Worm (Caenorhabditis elegans): ENCODE measurements around the gene degl-2.
A peak's percentile ranks its signal among the peaks of the same experiment; 100 is the strongest.

degl-2 gene

DNA sequence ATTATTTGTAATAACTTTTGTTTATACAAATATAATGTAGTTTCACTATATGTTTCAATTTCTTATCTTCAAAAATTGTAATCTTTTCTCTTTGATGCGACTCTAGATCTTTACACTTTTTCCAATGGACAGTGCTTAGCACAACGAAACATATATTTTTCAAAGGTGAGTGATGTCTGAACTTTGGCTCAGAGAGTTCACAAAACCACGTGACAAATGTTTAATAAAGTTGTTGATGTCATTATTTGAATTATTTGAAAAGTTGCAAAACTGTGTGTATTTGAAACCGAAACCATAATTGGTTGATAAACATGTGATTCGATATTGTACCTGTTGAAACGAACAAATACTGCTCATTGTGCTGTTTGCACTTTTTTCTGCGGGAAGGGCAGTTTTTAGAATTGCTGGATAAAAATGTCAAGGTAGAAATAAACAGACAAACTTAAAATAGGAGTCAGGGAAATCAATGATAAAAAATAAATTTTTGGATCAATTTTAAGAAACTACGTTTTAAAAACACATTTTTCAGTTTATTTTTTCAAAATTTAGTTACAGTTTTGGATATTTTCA is 24.9 kb downstream of the degl-2 start (continued):
- no peak for TF ChIP-seq ama-1 (optimal IDR thresholded peaks at IDR 0.05)

DNA sequence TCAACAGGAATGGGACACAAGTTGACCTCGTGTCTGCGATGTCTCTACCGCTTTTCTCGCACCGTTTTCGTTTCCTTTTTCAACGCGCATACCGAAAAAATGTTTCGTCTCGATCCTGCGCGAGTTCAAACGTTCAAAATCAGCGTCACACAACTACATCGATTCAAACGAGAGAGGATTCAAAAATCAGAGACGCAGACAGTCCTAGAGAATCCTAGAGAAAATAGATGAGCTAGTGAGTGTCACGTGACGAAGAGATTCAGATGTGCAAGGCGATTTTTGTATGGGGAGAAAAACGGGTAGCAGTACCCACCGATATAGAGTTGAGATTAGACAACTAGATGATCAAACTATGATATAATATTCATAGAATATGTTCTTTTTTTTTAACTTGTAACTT is 26.7 kb downstream of the degl-2 start:
- TF ChIP-seq nhr-84 (tag; optimal IDR thresholded peaks at IDR 0.05) (no peak), snu-23 (GFP tag; optimal IDR thresholded peaks at IDR 0.05) (peak; percentile 86), efl-1 (optimal IDR thresholded peaks at IDR 0.05) (peak; percentile 51 to 56), efl-1 (GFP tag; optimal IDR thresholded peaks at IDR 0.05 in 1 of 2) (peak; percentile 30 to 95), lin-35 (GFP tag; optimal IDR thresholded peaks at IDR 0.05) (peak; percentile 39 to 75), ceh-8 (GFP tag; optimal IDR thresholded peaks at IDR 0.05) (no peak), unc-98 (GFP tag; IDR thresholded peaks at IDR 0.05) (no peak), nhr-77 (tag; optimal IDR thresholded peaks at IDR 0.05) (peak; percentile 33), ztf-4 (tag; optimal IDR thresholded peaks at IDR 0.05) (peak; percentile 25), C16A3.4 (tag; optimal IDR thresholded peaks at IDR 0.05) (no peak), lin-39 (tag; optimal IDR thresholded peaks at IDR 0.05) (peak; percentile 30), ces-1 (GFP tag; optimal IDR thresholded peaks at IDR 0.05) (no peak), zip-4 (GFP tag; optimal IDR thresholded peaks at IDR 0.05) (no peak), lin-13 (GFP tag; optimal IDR thresholded peaks at IDR 0.05) (peak; percentile 1), nhr-28 (tag; optimal IDR thresholded peaks at IDR 0.05) (no peak), hlh-17 (GFP tag; optimal IDR thresholded peaks at IDR 0.05; ENCODE audit: borderline replicate concordance) (no peak), tbx-2 (tag; optimal IDR thresholded peaks at IDR 0.05) (peak; percentile 35), C34B4.2 (tag; optimal IDR thresholded peaks at IDR 0.05) (no peak), egl-27 (tag; optimal IDR thresholded peaks at IDR 0.05) (no peak), lin-14 (GFP tag; optimal IDR thresholded peaks at IDR 0.05) (peak; percentile 86), dpl-1 (GFP tag; optimal IDR thresholded peaks at IDR 0.05) (peak; percentile 25 to 42 (median 38)), tlp-1 (tag; optimal IDR thresholded peaks at IDR 0.05) (no peak), aly-2 (tag; optimal IDR thresholded peaks at IDR 0.05) (no peak), egl-13 (tag; optimal IDR thresholded peaks at IDR 0.05) (no peak), fos-1 (tag; optimal IDR thresholded peaks at IDR 0.05) (no peak), fkh-8 (tag; optimal IDR thresholded peaks at IDR 0.05) (no peak), swsn-7 (tag; optimal IDR thresholded peaks at IDR 0.05) (peak; percentile 59), efl-3 (GFP tag; optimal IDR thresholded peaks at IDR 0.05) (peak; percentile 12), lin-15B (tag; optimal IDR thresholded peaks at IDR 0.05) (no peak), F16B12.6 (tag; optimal IDR thresholded peaks at IDR 0.05) (no peak), nhr-20 (tag; optimal IDR thresholded peaks at IDR 0.05) (peak; percentile 96), fkh-4 (tag; optimal IDR thresholded peaks at IDR 0.05; ENCODE audit: borderline replicate concordance) (no peak), isw-1 (GFP tag; IDR thresholded peaks at IDR 0.05) (no peak), snpc-4 (tag; optimal IDR thresholded peaks at IDR 0.05) (no peak), Y116A8C.19 (tag; optimal IDR thresholded peaks at IDR 0.05; ENCODE audit: borderline replicate concordance) (no peak), elt-2 (tag; optimal IDR thresholded peaks at IDR 0.05) (no peak), nhr-19 (GFP tag; conservative IDR thresholded peaks at IDR 0.05) (peak; percentile 73), skn-1 (tag; optimal IDR thresholded peaks at IDR 0.05) (peak; percentile 20), zag-1 (tag; optimal IDR thresholded peaks at IDR 0.05) (no peak), irx-1 (tag; optimal IDR thresholded peaks at IDR 0.05) (peak; percentile 34), mep-1 (tag; optimal IDR thresholded peaks at IDR 0.05) (peak; percentile 88), pax-3 (tag; optimal IDR thresholded peaks at IDR 0.05) (no peak), ceh-82 (tag; optimal IDR thresholded peaks at IDR 0.05) (peak in 2 of 3 experiments; percentile 1 to 31), mdl-1 (tag; optimal IDR thresholded peaks at IDR 0.05) (peak; percentile 8 to 70), C04F5.9 (tag; optimal IDR thresholded peaks at IDR 0.05) (peak; percentile 24), nhr-85 (tag) (peak; percentile 98), sup-37 (GFP tag; optimal IDR thresholded peaks at IDR 0.05) (no peak), sptf-1 (tag; optimal IDR thresholded peaks at IDR 0.05) (no peak), nhr-90 (tag; optimal IDR thresholded peaks at IDR 0.05; ENCODE audit: poor library complexity) (peak; percentile 74), mab-9 (GFP tag; IDR thresholded peaks at IDR 0.05) (no peak), ceh-90 (tag; optimal IDR thresholded peaks at IDR 0.05) (no peak)
